Worm (Caenorhabditis elegans) whole organism, mixed stage, embryonic: Measurements from ENCODE around the gene F26F4.2.
A peak's percentile ranks its signal among the peaks of the same experiment; 100 is the strongest.
"Not testable (repeated sequence)": the region's sequence is repeated elsewhere in the genome, so short reads cannot be mapped to it uniquely, and the experiment has no call there.

Experiments used
- M03D4.4 ChIP-seq: sonication (generic microtip); optimal IDR thresholded peaks from 2 replicates; lab custom pipeline; 2017; ENCODE audit warnings: mild to moderate bottlenecking, missing genetic modification characterization, missing compliant biosample characterization
- bed-3 ChIP-seq: fragments of 200-800 bp; sonication (Bioruptor generic); optimal IDR thresholded peaks from 3 replicates; lab custom pipeline; 2018; ENCODE audit warnings: mild to moderate bottlenecking, missing genetic modification characterization, moderate library complexity, missing compliant biosample characterization
- ceh-39 ChIP-seq: fragments of 150-350 bp; optimal IDR thresholded peaks from 2 replicates; lab custom pipeline; 2014; ENCODE audit warnings: missing biosample characterization, missing genetic modification characterization
- ceh-43 ChIP-seq: fragments of 200-800 bp; sonication (Bioruptor generic); optimal IDR thresholded peaks from 2 replicates; lab custom pipeline; 2018; ENCODE audit warnings: mild to moderate bottlenecking, missing genetic modification characterization, moderate library complexity, missing compliant biosample characterization
- ceh-83 ChIP-seq: fragments of 200-800 bp; sonication (Bioruptor generic); optimal IDR thresholded peaks from 2 replicates; lab custom pipeline; 2018; ENCODE audit warnings: mild to moderate bottlenecking, missing genetic modification characterization, missing compliant biosample characterization
- ces-1 ChIP-seq: fragments of 150-350 bp; optimal IDR thresholded peaks from 2 replicates; lab custom pipeline; 2014; ENCODE audit warnings: missing biosample characterization, missing genetic modification reagents, missing genetic modification characterization
- cnd-1 ChIP-seq: fragments of 200-800 bp; sonication (Bioruptor generic); optimal IDR thresholded peaks from 2 replicates; lab custom pipeline; 2018; ENCODE audit warnings: mild to moderate bottlenecking, missing genetic modification characterization, missing compliant biosample characterization
- drap-1 ChIP-seq: fragments of 200-800 bp; sonication (Bioruptor generic); optimal IDR thresholded peaks from 3 replicates; lab custom pipeline; 2018; ENCODE audit warnings: mild to moderate bottlenecking, missing genetic modification characterization, missing compliant biosample characterization
- elt-1 ChIP-seq: sonication (generic microtip); optimal IDR thresholded peaks from 2 replicates; lab custom pipeline; 2017; ENCODE audit warnings: missing genetic modification characterization, mild to moderate bottlenecking, missing compliant biosample characterization, antibody characterized with exemption, moderate library complexity, borderline replicate concordance; ENCODE audit not compliant: insufficient read depth
- elt-3 ChIP-seq: fragments of 150-350 bp; optimal IDR thresholded peaks from 2 replicates; lab custom pipeline; 2014; ENCODE audit warnings: missing biosample characterization, missing genetic modification characterization
- flh-1 ChIP-seq: fragments of 200-800 bp; sonication (Bioruptor generic); optimal IDR thresholded peaks from 2 replicates; lab custom pipeline; 2018; ENCODE audit warnings: mild to moderate bottlenecking, missing genetic modification characterization, moderate library complexity, missing compliant biosample characterization
- ham-2 ChIP-seq: fragments of 200-800 bp; sonication (Bioruptor generic); optimal IDR thresholded peaks from 2 replicates; lab custom pipeline; 2018; ENCODE audit warnings: mild to moderate bottlenecking, missing genetic modification characterization, missing compliant biosample characterization
- lin-32 ChIP-seq: fragments of 200-800 bp; sonication (Bioruptor generic); optimal IDR thresholded peaks from 2 replicates; lab custom pipeline; 2018; ENCODE audit warnings: mild to moderate bottlenecking, missing genetic modification characterization, missing compliant biosample characterization
- lsy-2 ChIP-seq: fragments of 150-350 bp; optimal IDR thresholded peaks from 2 replicates; lab custom pipeline; 2014; ENCODE audit warnings: missing biosample characterization, missing genetic modification characterization
- mab-5 ChIP-seq: fragments of 150-350 bp; optimal IDR thresholded peaks from 2 replicates; lab custom pipeline; 2014; ENCODE audit warnings: missing biosample characterization, missing genetic modification characterization
- mep-1 ChIP-seq: fragments of 150-350 bp; optimal IDR thresholded peaks from 2 replicates; lab custom pipeline; 2017; ENCODE audit warnings: missing biosample characterization, missing genetic modification reagents, missing genetic modification characterization, inconsistent platforms
- nhr-2 ChIP-seq: fragments of 150-350 bp; optimal IDR thresholded peaks from 2 replicates; lab custom pipeline; 2014; ENCODE audit warnings: missing biosample characterization, missing genetic modification characterization
- nhr-237 ChIP-seq: fragments of 150-350 bp; optimal IDR thresholded peaks from 2 replicates; lab custom pipeline; 2014; ENCODE audit warnings: missing biosample characterization, missing genetic modification characterization
- nhr-28 ChIP-seq: fragments of 150-350 bp; optimal IDR thresholded peaks from 2 replicates; lab custom pipeline; 2014; ENCODE audit warnings: missing biosample characterization, missing genetic modification characterization
- nhr-76 ChIP-seq: sonication (generic microtip); optimal IDR thresholded peaks from 2 replicates; lab custom pipeline; 2017; ENCODE audit warnings: missing biosample characterization, missing genetic modification characterization
- pha-4 ChIP-seq: fragments of 150-350 bp; optimal IDR thresholded peaks from 2 replicates; lab custom pipeline; 2018; ENCODE audit warnings: missing biosample characterization, missing genetic modification reagents, missing genetic modification characterization
- sem-2 ChIP-seq: fragments of 200-800 bp; sonication (Bioruptor generic); optimal IDR thresholded peaks from 2 replicates; lab custom pipeline; 2018; ENCODE audit warnings: mild to moderate bottlenecking, missing genetic modification characterization, missing compliant biosample characterization
- snpc-4 ChIP-seq: fragments of 150-350 bp; optimal IDR thresholded peaks from 2 replicates; lab custom pipeline; 2014; ENCODE audit warnings: missing biosample characterization, missing genetic modification characterization
- sptf-1 ChIP-seq: sonication (generic microtip); optimal IDR thresholded peaks from 2 replicates; lab custom pipeline; 2017; ENCODE audit warnings: mild to moderate bottlenecking, missing genetic modification characterization, moderate library complexity, missing compliant biosample characterization
- tbx-8 ChIP-seq: fragments of 200-800 bp; sonication (Bioruptor generic); optimal IDR thresholded peaks from 2 replicates; lab custom pipeline; 2018; ENCODE audit warnings: mild to moderate bottlenecking, missing genetic modification characterization, moderate library complexity, missing compliant biosample characterization
- unc-120 ChIP-seq: sonication (generic microtip); optimal IDR thresholded peaks from 2 replicates; lab custom pipeline; 2017; ENCODE audit warnings: missing genetic modification characterization, missing compliant biosample characterization; ENCODE audit not compliant: poor library complexity, severe bottlenecking
- unc-39 ChIP-seq: fragments of 150-350 bp; optimal IDR thresholded peaks from 2 replicates; lab custom pipeline; 2014; ENCODE audit warnings: missing biosample characterization, missing genetic modification characterization
- unc-62 ChIP-seq: fragments of 150-350 bp; optimal IDR thresholded peaks from 2 replicates; lab custom pipeline; 2014; ENCODE audit warnings: missing biosample characterization, missing genetic modification reagents, missing genetic modification characterization
- zip-8 ChIP-seq: fragments of 150-350 bp; optimal IDR thresholded peaks from 2 replicates; lab custom pipeline; 2014; ENCODE audit warnings: missing biosample characterization, missing genetic modification characterization

F26F4.2 gene

DNA sequence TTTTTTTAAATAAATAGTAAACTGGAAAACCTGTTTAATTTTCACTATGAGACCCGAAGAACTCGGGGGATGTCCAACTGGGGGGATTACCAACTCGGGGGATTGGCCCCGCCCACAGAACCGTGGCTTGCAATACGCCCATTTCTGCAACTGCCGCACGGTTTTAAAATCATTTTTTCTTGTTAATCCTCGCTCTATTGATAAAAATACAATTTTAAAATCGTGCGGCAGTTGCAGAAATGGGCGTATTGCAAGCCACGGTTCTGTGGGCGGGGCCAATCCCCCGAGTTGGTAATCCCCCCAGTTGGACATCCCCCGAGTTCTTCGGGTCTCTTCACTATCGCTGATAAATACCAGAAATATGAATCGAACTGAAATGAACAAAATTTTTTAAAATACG, 11.0 kb downstream of the F26F4.2 start, which contains the start of gene mmab-1:
TSS of gene mmab-1 (minus strand) at position 95 of the 400 bp plus-strand sequence.
- not testable (repeated sequence) for TF ChIP-seq ceh-83 (GFP tag; lab: Kevin White, UChicago); sptf-1 (tag; lab: Kevin White, UChicago); elt-3 (tag; lab: Kevin White, UChicago)

DNA sequence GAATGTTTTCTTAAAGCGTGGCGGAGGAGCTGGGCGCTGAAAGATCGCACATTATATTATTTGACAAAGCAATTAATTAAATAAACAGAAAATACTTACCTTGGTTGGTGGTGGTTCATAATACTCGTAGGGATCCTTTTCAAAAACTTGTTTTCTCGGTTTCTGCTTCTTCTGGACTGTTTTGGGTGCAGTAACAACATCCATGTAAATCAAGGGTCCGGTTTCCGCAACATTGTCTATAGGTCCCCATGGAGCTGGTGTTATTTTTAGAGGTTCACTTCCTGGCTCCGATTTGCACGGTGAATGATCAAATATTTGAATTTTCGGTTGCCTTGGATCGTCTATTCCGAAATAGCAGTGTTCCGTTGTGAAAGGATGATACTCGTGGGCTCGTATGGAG, 13.1 kb downstream of the F26F4.2 start:
- TF ChIP-seq nhr-2 (tag; lab: Kevin White, UChicago) (no peak), sptf-1 (tag; lab: Kevin White, UChicago) (no peak), unc-62 (GFP tag; lab: Kevin White, UChicago) (no peak), zip-8 (tag; lab: Kevin White, UChicago) (no peak), drap-1 (GFP tag; lab: Kevin White, UChicago) (no peak), nhr-28 (tag; lab: Kevin White, UChicago) (no peak), sem-2 (GFP tag; lab: Kevin White, UChicago) (no peak), ceh-39 (no peak), tbx-8 (GFP tag; lab: Kevin White, UChicago) (no peak), elt-3 (tag; lab: Kevin White, UChicago) (no peak), mep-1 (tag; lab: Kevin White, UChicago) (no peak), pha-4 (tag; lab: Kevin White, UChicago) (no peak), nhr-237 (tag; lab: Kevin White, UChicago) (no peak), snpc-4 (tag; lab: Kevin White, UChicago) (no peak)

DNA sequence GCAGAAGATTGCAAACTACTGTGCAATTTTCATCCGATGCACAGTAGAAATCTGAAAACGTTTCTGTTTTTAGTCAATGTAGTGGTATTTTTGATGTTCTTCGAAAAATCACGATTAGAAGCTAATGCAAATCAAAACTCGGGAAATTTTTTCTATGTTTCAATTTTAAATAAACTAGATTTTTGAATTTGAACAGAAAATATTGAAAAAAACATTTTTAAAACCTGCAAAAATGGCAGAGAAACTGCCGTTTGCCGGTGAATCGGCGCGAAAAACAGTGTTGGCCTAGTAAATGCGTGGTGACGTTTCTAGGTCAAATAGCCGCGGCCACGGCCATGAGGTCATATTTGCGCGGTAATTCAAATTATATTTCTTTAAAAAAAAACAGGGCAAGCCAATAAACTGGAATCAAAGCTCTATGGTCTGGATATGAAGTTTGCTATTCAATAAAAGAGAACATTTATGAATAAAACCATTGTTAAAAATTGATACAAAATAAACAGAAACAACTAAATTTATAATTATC, 19.2 kb downstream of the F26F4.2 start, which contains the start of gene set-2:
TSS of gene set-2 (minus strand) at position 51 of the 526 bp plus-strand sequence.
- TF ChIP-seq mep-1 (tag; lab: Kevin White, UChicago) (no peak), snpc-4 (tag; lab: Kevin White, UChicago) (no peak), lin-32 (GFP tag; lab: Kevin White, UChicago) (no peak), sem-2 (GFP tag; lab: Kevin White, UChicago) (no peak), nhr-2 (tag; lab: Kevin White, UChicago) (no peak), ham-2 (no peak), mab-5 (no peak), ces-1 (peak; percentile 21), elt-1 (tag; lab: Kevin White, UChicago) (no peak), nhr-76 (tag; lab: Kevin White, UChicago) (no peak), unc-39 (tag; lab: Kevin White, UChicago) (no peak), flh-1 (GFP tag; lab: Kevin White, UChicago) (no peak), unc-62 (GFP tag; lab: Kevin White, UChicago) (no peak), pha-4 (tag; lab: Kevin White, UChicago) (peak; percentile 9), elt-3 (tag; lab: Kevin White, UChicago) (no peak), ceh-39 (no peak), cnd-1 (tag; lab: Kevin White, UChicago) (no peak), unc-120 (no peak), bed-3 (GFP tag; lab: Kevin White, UChicago) (no peak), lsy-2 (tag; lab: Kevin White, UChicago) (peak; percentile 15), tbx-8 (GFP tag; lab: Kevin White, UChicago) (no peak), M03D4.4 (no peak), nhr-28 (tag; lab: Kevin White, UChicago) (no peak), ceh-43 (no peak), sptf-1 (tag; lab: Kevin White, UChicago) (peak; percentile 66)

DNA sequence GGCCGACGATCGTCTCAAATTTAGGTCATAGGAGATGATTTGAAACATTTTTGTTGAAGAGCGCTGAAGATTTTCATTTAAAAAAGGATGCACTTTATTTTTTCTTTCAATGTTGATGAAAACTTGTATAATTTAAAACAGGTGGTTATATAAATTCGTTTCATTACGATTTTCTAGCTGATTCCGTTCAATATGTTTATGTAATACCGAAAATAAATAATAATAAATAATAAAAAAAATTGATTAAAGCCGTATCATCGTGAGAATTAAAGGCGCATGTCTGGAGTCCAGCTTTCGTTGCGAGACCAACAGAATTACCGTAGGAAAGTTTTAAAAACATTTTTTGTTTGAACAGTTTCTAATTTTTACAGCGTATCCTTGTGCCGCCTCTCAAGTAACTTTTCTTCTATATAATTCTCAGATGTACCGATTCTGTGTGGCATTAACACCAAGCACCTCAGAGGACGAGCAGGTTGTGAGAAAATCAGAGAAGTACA, 21.2 kb downstream of the F26F4.2 start, which contains the start of the genes C26E6.12 and eri-9:
TSS of gene C26E6.12 (minus strand) at position 51 of the 497 bp plus-strand sequence.
TSS of gene eri-9 (plus strand) at position 248 of the 497 bp plus-strand sequence.
- TF ChIP-seq sptf-1 (tag; lab: Kevin White, UChicago) (no peak), ceh-39 (no peak), ham-2 (no peak), tbx-8 (GFP tag; lab: Kevin White, UChicago) (no peak), snpc-4 (tag; lab: Kevin White, UChicago) (no peak)
- TF ChIP-seq, all 35 proteins: peak for 0
